Worm (Caenorhabditis elegans): ENCODE results near the gene clc-12.

Gene clc-12

ce11 chrV:17000635-17001034 lies 8.6 kb downstream of the clc-12 start:
- TF ChIP-seq hif-1 (tag; optimal IDR thresholded peaks at IDR 0.05) (no peak), unc-62 (GFP tag; optimal IDR thresholded peaks at IDR 0.05 in 1 of 2) (peak in 1 of 2 experiments; percentile 92), unc-62 (tag; optimal IDR thresholded peaks at IDR 0.05) (no peak), unc-130 (GFP tag; optimal IDR thresholded peaks at IDR 0.05) (no peak)

DNA sequence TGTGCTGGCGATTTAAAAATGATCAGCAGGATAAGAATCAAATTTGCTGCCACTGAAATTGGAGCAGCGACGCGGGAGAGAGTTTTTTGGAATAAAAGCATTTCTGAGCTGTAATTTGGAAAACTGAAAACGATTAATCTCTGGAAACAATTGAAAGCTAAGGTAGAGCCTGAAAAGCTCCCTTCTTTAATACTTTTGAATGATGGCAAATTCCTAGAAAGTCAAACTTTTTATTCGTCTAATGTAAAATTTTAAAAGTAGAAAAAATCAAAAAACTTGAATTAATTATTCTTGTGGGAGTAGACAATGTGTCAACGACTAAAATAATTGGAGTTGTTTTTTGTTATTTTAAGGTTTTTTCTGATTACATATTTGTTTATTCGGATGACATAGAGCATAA lies 9.0 kb downstream of the clc-12 start, which contains the start of gene str-217:
str-217 (minus strand) TSS at position 101 of the 400 bp plus-strand sequence.
- TF ChIP-seq lin-29 (GFP tag; IDR thresholded peaks at IDR 0.05), result no peak
- TF ChIP-seq ztf-11 (tag; optimal IDR thresholded peaks at IDR 0.05), result no peak
- no peak for TF ChIP-seq nhr-6 (tag; optimal IDR thresholded peaks at IDR 0.05)
- TF ChIP-seq nhr-25 (tag; optimal IDR thresholded peaks at IDR 0.05; ENCODE audit: borderline replicate concordance, insufficient read depth), result no peak
- TF ChIP-seq Y105C5A.15 (GFP tag; IDR thresholded peaks at IDR 0.05), result no peak

- TF ChIP-seq mdl-1 (tag; optimal IDR thresholded peaks at IDR 0.05) (no peak), set-16 (GFP tag; IDR thresholded peaks at IDR 0.05) (peak; percentile 64), unc-130 (GFP tag; optimal IDR thresholded peaks at IDR 0.05) (no peak)
Measured at ce11 chrV:16992383-16992782, 16.8 kb downstream of the clc-12 start.

- TF ChIP-seq set-16 (GFP tag; IDR thresholded peaks at IDR 0.05) (no peak), mxl-3 (GFP tag; optimal IDR thresholded peaks at IDR 0.05) (no peak), ceh-82 (tag; optimal IDR thresholded peaks at IDR 0.05) (no peak), unc-62 (GFP tag; optimal IDR thresholded peaks at IDR 0.05 in 1 of 2) (no peak), unc-62 (tag; optimal IDR thresholded peaks at IDR 0.05) (no peak), lin-38 (GFP tag; IDR thresholded peaks at IDR 0.05) (no peak), dpl-1 (GFP tag; optimal IDR thresholded peaks at IDR 0.05) (no peak), ztf-11 (tag; optimal IDR thresholded peaks at IDR 0.05) (no peak), hif-1 (tag; optimal IDR thresholded peaks at IDR 0.05) (no peak), hlh-30 (tag; optimal IDR thresholded peaks at IDR 0.05; ENCODE audit: insufficient read depth) (no peak), cey-2 (tag; optimal IDR thresholded peaks at IDR 0.05; ENCODE audit: borderline replicate concordance, insufficient read depth) (no peak), F44E2.7 (GFP tag; IDR thresholded peaks at IDR 0.05) (no peak), Y48G9A.11 (GFP tag; IDR thresholded peaks at IDR 0.05) (no peak), T20F7.1 (GFP tag; optimal IDR thresholded peaks at IDR 0.05) (no peak), ceh-32 (tag; optimal IDR thresholded peaks at IDR 0.05; ENCODE audit: poor library complexity) (no peak), D1046.2 (GFP tag; IDR thresholded peaks at IDR 0.05) (no peak), spr-1 (tag; optimal IDR thresholded peaks at IDR 0.05) (no peak), ceh-62 (tag; optimal IDR thresholded peaks at IDR 0.05) (no peak), ctbp-1 (GFP tag; IDR thresholded peaks at IDR 0.05) (no peak), lin-15B (tag; optimal IDR thresholded peaks at IDR 0.05) (no peak)
Measured at ce11 chrV:16991734-16992133, 17.5 kb downstream of the clc-12 start, which contains the start of gene srz-95. Gene srz-95, plus strand, starts transcription at chrV:16992034.

DNA sequence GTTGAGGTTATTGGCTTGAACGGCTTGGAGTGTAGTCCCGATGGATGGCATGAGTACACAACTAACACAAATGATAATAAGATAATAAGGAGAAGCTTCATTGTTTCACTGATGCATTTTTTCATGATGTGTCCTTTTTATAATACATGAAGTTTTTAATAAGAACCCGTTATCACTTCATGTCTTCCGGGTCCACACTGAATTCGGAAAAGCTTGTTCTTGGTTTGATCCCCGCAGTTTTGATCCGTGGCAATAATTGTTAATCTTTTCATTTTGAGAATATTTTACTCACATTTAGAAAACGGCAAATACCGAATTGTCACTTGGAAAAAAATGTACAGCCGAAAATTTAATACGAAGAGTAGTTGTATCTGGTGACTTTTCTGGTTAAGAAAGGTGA lies 20.6 kb downstream of the clc-12 start, which contains the start of gene Y102A5C.27:
Y102A5C.27 (minus strand) TSS at position 101 of the 400 bp plus-strand sequence.
- no peak for TF ChIP-seq F37D6.2 (tag; optimal IDR thresholded peaks at IDR 0.05)
- TF ChIP-seq ztf-7 (tag; optimal IDR thresholded peaks at IDR 0.05), result no peak
- TF ChIP-seq zip-2 (tag; optimal IDR thresholded peaks at IDR 0.05), result no peak
- TF ChIP-seq ceh-62 (tag; optimal IDR thresholded peaks at IDR 0.05), result no peak
- no peak for TF ChIP-seq vab-7 (GFP tag; IDR thresholded peaks at IDR 0.05)
- TF ChIP-seq tra-1 (GFP tag; IDR thresholded peaks at IDR 0.05), result no peak
- TF ChIP-seq Y75B8A.6 (GFP tag; IDR thresholded peaks at IDR 0.05), result no peak
- no peak for TF ChIP-seq pha-4 (GFP tag; IDR thresholded peaks at IDR 0.05)
- no peak for TF ChIP-seq pha-4 (tag; optimal IDR thresholded peaks at IDR 0.05)
- TF ChIP-seq ctbp-1 (GFP tag; IDR thresholded peaks at IDR 0.05), result no peak
- TF ChIP-seq T26A8.4 (GFP tag; IDR thresholded peaks at IDR 0.05), result no peak
- TF ChIP-seq dve-1 (tag; optimal IDR thresholded peaks at IDR 0.05; ENCODE audit: insufficient read depth), result no peak
